Fruit fly (Drosophila melanogaster) whole organism, prepupa: ENCODE data around the gene Cp7Fb.

Experiments
- Blimp-1 ChIP-seq: fragments of 200-800 bp; sonication (Bioruptor generic); optimal IDR thresholded peaks from 3 replicates; lab custom pipeline; 2017; ENCODE audit warnings: missing biosample characterization, missing genetic modification characterization, mild to moderate bottlenecking, moderate library complexity, missing genetic modification reagents
- CG10631 ChIP-seq: fragments of 200-800 bp; sonication (Bioruptor generic); optimal IDR thresholded peaks from 2 replicates; lab custom pipeline; 2016; ENCODE audit warnings: missing biosample characterization, missing genetic modification characterization
- CG10669 ChIP-seq: fragments of 200-800 bp; sonication (Bioruptor generic); optimal IDR thresholded peaks from 3 replicates; lab custom pipeline; 2018; ENCODE audit warnings: missing biosample characterization, mild to moderate bottlenecking, missing genetic modification characterization, moderate library complexity
- CG11294 ChIP-seq: fragments of 200-800 bp; sonication (Bioruptor generic); IDR thresholded peaks from 2 replicates; pipeline ENCODE4 v1.3.6; 2022; ENCODE audit warnings: missing biosample characterization, missing genetic modification characterization
- CG15336 ChIP-seq: fragments of 200-800 bp; sonication (Bioruptor generic); IDR thresholded peaks from 2 replicates; pipeline ENCODE4 v1.3.6; 2022; ENCODE audit warnings: missing biosample characterization, missing genetic modification characterization
- CG1621 ChIP-seq: fragments of 200-800 bp; sonication (Bioruptor generic); optimal IDR thresholded peaks from 3 replicates; lab custom pipeline; 2018; ENCODE audit warnings: missing biosample characterization, mild to moderate bottlenecking, missing genetic modification characterization
- CG16779 ChIP-seq: fragments of 200-800 bp; sonication (Bioruptor generic); optimal IDR thresholded peaks from 3 replicates; lab custom pipeline; 2017; ENCODE audit warnings: missing biosample characterization, mild to moderate bottlenecking, missing genetic modification characterization
- CG31627 ChIP-seq: fragments of 200-800 bp; sonication (Bioruptor generic); optimal IDR thresholded peaks from 3 replicates; lab custom pipeline; 2016; ENCODE audit warnings: missing biosample characterization, missing genetic modification characterization
- CG32006 ChIP-seq: fragments of 200-800 bp; sonication (Bioruptor generic); optimal IDR thresholded peaks from 3 replicates; lab custom pipeline; 2017; ENCODE audit warnings: missing biosample characterization, mild to moderate bottlenecking, missing genetic modification characterization
- CG3919 ChIP-seq: fragments of 200-800 bp; sonication (Bioruptor generic); optimal IDR thresholded peaks from 3 replicates; lab custom pipeline; 2016; ENCODE audit warnings: missing biosample characterization, missing genetic modification characterization
- CG4318 ChIP-seq: fragments of 200-800 bp; sonication (Bioruptor generic); optimal IDR thresholded peaks from 3 replicates; lab custom pipeline; 2017; ENCODE audit warnings: missing biosample characterization, mild to moderate bottlenecking, missing genetic modification characterization
- CG6163 ChIP-seq: fragments of 200-800 bp; sonication (Bioruptor generic); IDR thresholded peaks from 3 replicates; pipeline ENCODE4 v1.3.6; 2022; ENCODE audit warnings: missing biosample characterization, missing genetic modification characterization
- CG6276 ChIP-seq: fragments of 200-800 bp; sonication (Bioruptor generic); optimal IDR thresholded peaks from 2 replicates; lab custom pipeline; 2017; ENCODE audit warnings: missing biosample characterization, mild to moderate bottlenecking, missing genetic modification characterization
- CG6792 ChIP-seq: fragments of 200-800 bp; sonication (Bioruptor generic); optimal IDR thresholded peaks from 3 replicates; lab custom pipeline; 2016; ENCODE audit warnings: missing biosample characterization, missing genetic modification characterization
- CG6808 ChIP-seq: fragments of 200-800 bp; sonication (Bioruptor generic); optimal IDR thresholded peaks from 3 replicates; lab custom pipeline; 2017; ENCODE audit warnings: missing biosample characterization, missing genetic modification characterization, mild to moderate bottlenecking, moderate library complexity, missing genetic modification reagents
- CG7368 ChIP-seq: fragments of 200-800 bp; sonication (Bioruptor generic); optimal IDR thresholded peaks from 3 replicates; lab custom pipeline; 2016; ENCODE audit warnings: missing biosample characterization, missing genetic modification characterization
- CG8119 ChIP-seq: fragments of 200-800 bp; sonication (Bioruptor generic); IDR thresholded peaks from 3 replicates; pipeline ENCODE4 v1.3.6; 2022; ENCODE audit warnings: missing biosample characterization, missing genetic modification characterization
- CG8319 ChIP-seq: fragments of 200-800 bp; sonication (Bioruptor generic); optimal IDR thresholded peaks from 3 replicates; lab custom pipeline; 2016; ENCODE audit warnings: missing biosample characterization, missing genetic modification characterization
- CG8632 ChIP-seq: fragments of 200-800 bp; sonication (Bioruptor generic); optimal IDR thresholded peaks from 3 replicates; lab custom pipeline; 2016; ENCODE audit warnings: missing biosample characterization, missing genetic modification characterization
- CG9139 ChIP-seq: fragments of 200-800 bp; sonication (Bioruptor generic); optimal IDR thresholded peaks from 3 replicates; lab custom pipeline; 2017; ENCODE audit warnings: missing biosample characterization, mild to moderate bottlenecking, missing genetic modification characterization
- Eip78C ChIP-seq: fragments of 200-800 bp; sonication (Bioruptor generic); peaks from one replicate; lab custom pipeline; 2016; ENCODE audit warnings: missing biosample characterization, missing genetic modification characterization
- Eip93F ChIP-seq: fragments of 200-800 bp; sonication (Bioruptor generic); optimal IDR thresholded peaks from 2 replicates; lab custom pipeline; 2016; ENCODE audit warnings: missing biosample characterization, mild to moderate bottlenecking, missing genetic modification characterization
- Ets21C ChIP-seq: fragments of 200-800 bp; sonication (Bioruptor generic); optimal IDR thresholded peaks from 3 replicates; lab custom pipeline; 2016; ENCODE audit warnings: missing biosample characterization, missing genetic modification characterization
- Hr39 ChIP-seq: fragments of 200-800 bp; sonication (Bioruptor generic); optimal IDR thresholded peaks from 2 replicates; lab custom pipeline; 2016; ENCODE audit warnings: missing biosample characterization, missing genetic modification characterization
- Hr4 ChIP-seq: fragments of 200-800 bp; sonication (Bioruptor generic); optimal IDR thresholded peaks from 3 replicates; lab custom pipeline; 2016; ENCODE audit warnings: missing biosample characterization, missing genetic modification characterization
- Lpt ChIP-seq: fragments of 200-800 bp; sonication (Bioruptor generic); optimal IDR thresholded peaks from 3 replicates; lab custom pipeline; 2016; ENCODE audit warnings: missing biosample characterization, missing genetic modification characterization
- Met ChIP-seq: fragments of 200-800 bp; sonication (Bioruptor generic); optimal IDR thresholded peaks from 3 replicates; lab custom pipeline; 2016; ENCODE audit warnings: missing biosample characterization, missing genetic modification characterization
- OdsH ChIP-seq: fragments of 200-800 bp; sonication (Bioruptor generic); optimal IDR thresholded peaks from 3 replicates; lab custom pipeline; 2016; ENCODE audit warnings: missing biosample characterization, missing genetic modification characterization
- Smox ChIP-seq: fragments of 200-800 bp; sonication (Bioruptor generic); optimal IDR thresholded peaks from 3 replicates; lab custom pipeline; 2016; ENCODE audit warnings: missing biosample characterization, missing genetic modification characterization
- Sox15 ChIP-seq: fragments of 200-800 bp; sonication (Bioruptor generic); optimal IDR thresholded peaks from 3 replicates; lab custom pipeline; 2016; ENCODE audit warnings: missing biosample characterization, missing genetic modification characterization
- acj6 ChIP-seq: fragments of 200-800 bp; sonication (Bioruptor generic); optimal IDR thresholded peaks from 3 replicates; lab custom pipeline; 2016; ENCODE audit warnings: missing biosample characterization, missing genetic modification characterization
- cyc ChIP-seq: fragments of 200-800 bp; sonication (Bioruptor generic); optimal IDR thresholded peaks from 3 replicates; lab custom pipeline; 2016; ENCODE audit warnings: missing biosample characterization, missing genetic modification characterization
- dac ChIP-seq: fragments of 200-800 bp; sonication (Bioruptor generic); optimal IDR thresholded peaks from 2 replicates; lab custom pipeline; 2017; ENCODE audit warnings: missing biosample characterization, mild to moderate bottlenecking, missing genetic modification characterization
- fd59A ChIP-seq: fragments of 200-800 bp; sonication (Bioruptor generic); optimal IDR thresholded peaks from 2 replicates; lab custom pipeline; 2017; ENCODE audit warnings: missing biosample characterization, mild to moderate bottlenecking, missing genetic modification characterization, missing genetic modification reagents
- lz ChIP-seq: fragments of 200-800 bp; sonication (Bioruptor generic); optimal IDR thresholded peaks from 3 replicates; lab custom pipeline; 2016; ENCODE audit warnings: missing biosample characterization, missing genetic modification characterization
- pdm3 ChIP-seq: fragments of 200-800 bp; sonication (Bioruptor generic); optimal IDR thresholded peaks from 3 replicates; lab custom pipeline; 2016; ENCODE audit warnings: missing biosample characterization, missing genetic modification characterization
- salr ChIP-seq, 2 experiments: fragments of 200-800 bp; sonication (Bioruptor generic); optimal IDR thresholded peaks; 3 replicates each; lab custom pipeline; 2016 to 2018; ENCODE audit warnings: missing biosample characterization in 2 of 2, missing genetic modification characterization in 2 of 2, mild to moderate bottlenecking in 1 of 2
- spab ChIP-seq: fragments of 200-800 bp; sonication (Bioruptor generic); optimal IDR thresholded peaks from 2 replicates; lab custom pipeline; 2017; ENCODE audit warnings: missing biosample characterization, mild to moderate bottlenecking, missing genetic modification characterization, missing genetic modification reagents
- ss ChIP-seq, 2 experiments: fragments of 200-800 bp; sonication (Bioruptor generic); optimal IDR thresholded peaks; 2 replicates in 1 of 2; 3 replicates in 1 of 2; lab custom pipeline; 2017 to 2018; ENCODE audit warnings: mild to moderate bottlenecking in 2 of 2, missing biosample characterization in 2 of 2, missing genetic modification characterization in 2 of 2, moderate library complexity in 1 of 2
- svp ChIP-seq: fragments of 200-800 bp; sonication (Bioruptor generic); peaks from one replicate; lab custom pipeline; 2016; ENCODE audit warnings: missing biosample characterization, missing genetic modification characterization

Gene Cp7Fb

dm6 chrX:8502053-8502452, 28.4 kb downstream of the Cp7Fb start:
- peak; percentile 49 for TF ChIP-seq Eip93F
- TF ChIP-seq dac (GFP tag; lab: Kevin White, UChicago): no peak
- TF ChIP-seq Eip78C (GFP tag; lab: Kevin White, UChicago): peak; percentile 18
- no peak for TF ChIP-seq CG10631
- TF ChIP-seq CG8632 (GFP tag; lab: Kevin White, UChicago): no peak
- TF ChIP-seq Ets21C (GFP tag; lab: Kevin White, UChicago): no peak

- peak; percentile 28 for TF ChIP-seq Eip78C (GFP tag; lab: Kevin White, UChicago)
- peak; percentile 4 for TF ChIP-seq Hr4
- peak; percentile 62 for TF ChIP-seq svp (GFP tag; lab: Kevin White, UChicago)
- no peak for TF ChIP-seq OdsH (GFP tag; lab: Kevin White, UChicago)
These were observed 31.5 kb downstream of the Cp7Fb start for dm6 chrX:8505023-8505604.

- TF ChIP-seq ss (GFP tag; optimal IDR thresholded peaks at IDR 0.05; lab: Kevin White, UChicago) (peak; percentile 13 to 23), CG6163 (GFP tag; lab: Robert Waterston, UW) (0 out of 3 replicates have a peak, but pooled peaks have one; percentile 27), Eip78C (GFP tag; lab: Kevin White, UChicago) (peak; percentile 72), Smox (GFP tag; lab: Kevin White, UChicago) (no peak), CG6808 (GFP tag; lab: Kevin White, UChicago) (peak; percentile 20), CG8119 (GFP tag; lab: Robert Waterston, UW) (no peak), svp (GFP tag; lab: Kevin White, UChicago) (peak; percentile 9), CG31627 (no peak), Met (GFP tag; lab: Kevin White, UChicago) (no peak)
These were observed 37.1 kb downstream of the Cp7Fb start for dm6 chrX:8510731-8511130.

dm6 chrX:8512251-8512650, 38.6 kb downstream of the Cp7Fb start:
- no peak for TF ChIP-seq Lpt
- TF ChIP-seq CG6276: no peak
- no peak for TF ChIP-seq CG8319 (GFP tag; lab: Kevin White, UChicago)
- TF ChIP-seq fd59A (GFP tag; lab: Kevin White, UChicago): no peak
- TF ChIP-seq CG16779: no peak
- no peak for TF ChIP-seq CG7368
- no peak for TF ChIP-seq CG15336 (GFP tag; lab: Robert Waterston, UW)
- no peak for TF ChIP-seq CG6792 (GFP tag; lab: Kevin White, UChicago)
- TF ChIP-seq acj6 (GFP tag; lab: Kevin White, UChicago): no peak
- TF ChIP-seq CG6808 (GFP tag; lab: Kevin White, UChicago): no peak
- no peak for TF ChIP-seq CG4318
- no peak for TF ChIP-seq pdm3

dm6 chrX:8517121-8518024, 43.7 kb downstream of the Cp7Fb start, which contains the start of gene Nrg:
Gene Nrg, plus strand, starts transcription at chrX:8517373.
- TF ChIP-seq Eip78C (GFP tag; lab: Kevin White, UChicago): peak; percentile 78
- TF ChIP-seq CG11294 (GFP tag; lab: Robert Waterston, UW): no peak
- peak; percentile 36 for TF ChIP-seq CG1621 (tag; lab: Kevin White, UChicago)
- peak; percentile 10 for TF ChIP-seq OdsH (GFP tag; lab: Kevin White, UChicago)
- TF ChIP-seq Hr39 (GFP tag; lab: Kevin White, UChicago): no peak
- TF ChIP-seq spab: no peak
- peak; percentile 100 for TF ChIP-seq CG6808 (GFP tag; lab: Kevin White, UChicago)
- TF ChIP-seq CG31627: no peak
- TF ChIP-seq CG16779: no peak
- no peak for TF ChIP-seq CG3919
- no peak for TF ChIP-seq Eip93F
- TF ChIP-seq CG32006 (GFP tag; lab: Kevin White, UChicago): peak; percentile 3
- no peak for TF ChIP-seq Blimp-1 (GFP tag; lab: Kevin White, UChicago)
- no peak for TF ChIP-seq fd59A (GFP tag; lab: Kevin White, UChicago)
- peak; percentile 6 for TF ChIP-seq CG9139 (GFP tag; lab: Kevin White, UChicago)
- TF ChIP-seq Sox15 (GFP tag; lab: Kevin White, UChicago): no peak
- no peak for TF ChIP-seq CG10669 (GFP tag; lab: Kevin White, UChicago)
- peak; percentile 4 for TF ChIP-seq acj6 (GFP tag; lab: Kevin White, UChicago)
- no peak for TF ChIP-seq salr (GFP tag; optimal IDR thresholded peaks at IDR 0.05; lab: Kevin White, UChicago)
- no peak for TF ChIP-seq CG8632 (GFP tag; lab: Kevin White, UChicago)
- no peak for TF ChIP-seq CG6792 (GFP tag; lab: Kevin White, UChicago)
- TF ChIP-seq Ets21C (GFP tag; lab: Kevin White, UChicago): no peak
- TF ChIP-seq Lpt: no peak
- TF ChIP-seq cyc (GFP tag; lab: Kevin White, UChicago): no peak
- no peak for TF ChIP-seq lz (GFP tag; lab: Kevin White, UChicago)
- no peak for TF ChIP-seq dac (GFP tag; lab: Kevin White, UChicago)
- no peak for TF ChIP-seq Smox (GFP tag; lab: Kevin White, UChicago)
- peak; percentile 51 for TF ChIP-seq svp (GFP tag; lab: Kevin White, UChicago)
